Worm (Caenorhabditis elegans) whole organism, late embryonic: ENCODE results near the gene klf-1.

ENCODE experiments used
- K02D7.2 ChIP-seq: sonication (generic microtip); optimal IDR thresholded peaks from 2 replicates; lab custom pipeline; 2017; ENCODE audit warnings: mild to moderate bottlenecking, missing genetic modification characterization, missing compliant biosample characterization
- K09A11.1 ChIP-seq: sonication (generic microtip); optimal IDR thresholded peaks from 2 replicates; lab custom pipeline; 2017; ENCODE audit warnings: antibody characterized with exemption, mild to moderate bottlenecking, missing genetic modification characterization, missing compliant biosample characterization; ENCODE audit not compliant: insufficient read depth
- T23F11.4 ChIP-seq: fragments of 200-800 bp; sonication (Bioruptor generic); optimal IDR thresholded peaks from 2 replicates; lab custom pipeline; 2018; ENCODE audit warnings: mild to moderate bottlenecking, missing genetic modification characterization, missing compliant biosample characterization
- Y22D7AL.16 ChIP-seq: sonication (generic microtip); optimal IDR thresholded peaks from 2 replicates; lab custom pipeline; 2016; ENCODE audit warnings: missing genetic modification characterization, missing compliant biosample characterization
- ama-1 ChIP-seq: fragments of 150-350 bp; optimal IDR thresholded peaks from 2 replicates; lab custom pipeline; 2014
- ceh-19 ChIP-seq: fragments of 200-800 bp; sonication (Bioruptor generic); optimal IDR thresholded peaks from 2 replicates; lab custom pipeline; 2018; ENCODE audit warnings: mild to moderate bottlenecking, missing genetic modification characterization, missing compliant biosample characterization
- ceh-2 ChIP-seq: sonication (generic microtip); optimal IDR thresholded peaks from 2 replicates; lab custom pipeline; 2016; ENCODE audit warnings: missing genotype, missing genetic modification characterization, missing compliant biosample characterization
- ceh-22 ChIP-seq: sonication (generic microtip); optimal IDR thresholded peaks from 2 replicates; lab custom pipeline; 2017; ENCODE audit warnings: missing biosample characterization, missing genetic modification characterization
- ceh-24 ChIP-seq: sonication (generic microtip); optimal IDR thresholded peaks from 2 replicates; lab custom pipeline; 2016; ENCODE audit warnings: mild to moderate bottlenecking, missing genetic modification characterization, missing compliant biosample characterization
- ceh-31 ChIP-seq: sonication (generic microtip); optimal IDR thresholded peaks from 2 replicates; lab custom pipeline; 2016; ENCODE audit warnings: missing genetic modification characterization, missing compliant biosample characterization
- ceh-34 ChIP-seq: sonication (generic microtip); optimal IDR thresholded peaks from 2 replicates; lab custom pipeline; 2016; ENCODE audit warnings: mild to moderate bottlenecking, missing genetic modification characterization, missing compliant biosample characterization
- ceh-48 ChIP-seq: sonication (generic microtip); optimal IDR thresholded peaks from 2 replicates; lab custom pipeline; 2016; ENCODE audit warnings: missing genetic modification characterization, inconsistent platforms, missing compliant biosample characterization
- ceh-6 ChIP-seq: fragments of 200-800 bp; sonication (Bioruptor generic); optimal IDR thresholded peaks from 2 replicates; lab custom pipeline; 2018; ENCODE audit warnings: mild to moderate bottlenecking, missing genetic modification characterization, missing compliant biosample characterization
- ceh-9 ChIP-seq: sonication (generic microtip); optimal IDR thresholded peaks from 2 replicates; lab custom pipeline; 2016; ENCODE audit warnings: mild to moderate bottlenecking, missing genetic modification characterization, inconsistent platforms, missing compliant biosample characterization
- che-1 ChIP-seq: sonication (generic microtip); optimal IDR thresholded peaks from 2 replicates; lab custom pipeline; 2016; ENCODE audit warnings: mild to moderate bottlenecking, missing genetic modification characterization, missing compliant biosample characterization
- elt-4 ChIP-seq: sonication (generic microtip); optimal IDR thresholded peaks from 2 replicates; lab custom pipeline; 2016; ENCODE audit warnings: missing genetic modification characterization, missing compliant biosample characterization
- fax-1 ChIP-seq: sonication (generic microtip); optimal IDR thresholded peaks from 2 replicates; lab custom pipeline; 2016; ENCODE audit warnings: missing genotype, missing genetic modification characterization, missing compliant biosample characterization
- fkh-10 ChIP-seq: fragments of 150-350 bp; optimal IDR thresholded peaks from 2 replicates; lab custom pipeline; 2014; ENCODE audit warnings: missing biosample characterization, missing genetic modification reagents, missing genetic modification characterization
- hlh-13 ChIP-seq: fragments of 200-800 bp; sonication (Bioruptor generic); optimal IDR thresholded peaks from 2 replicates; lab custom pipeline; 2018; ENCODE audit warnings: mild to moderate bottlenecking, missing genetic modification characterization, missing compliant biosample characterization
- hlh-15 ChIP-seq: sonication (generic microtip); optimal IDR thresholded peaks from 2 replicates; lab custom pipeline; 2016; ENCODE audit warnings: missing genetic modification characterization, missing compliant biosample characterization
- hlh-30 ChIP-seq: sonication (generic microtip); optimal IDR thresholded peaks from 2 replicates; lab custom pipeline; 2017; ENCODE audit warnings: antibody characterized with exemption, missing genetic modification characterization, missing compliant biosample characterization; ENCODE audit not compliant: insufficient read depth
- hlh-6 ChIP-seq: sonication (generic microtip); optimal IDR thresholded peaks from 2 replicates; lab custom pipeline; 2016; ENCODE audit warnings: missing genotype, missing genetic modification characterization, missing compliant biosample characterization
- lim-6 ChIP-seq: sonication (generic microtip); optimal IDR thresholded peaks from 2 replicates; lab custom pipeline; 2016; ENCODE audit warnings: missing genetic modification characterization, missing compliant biosample characterization
- lin-11 ChIP-seq: fragments of 200-800 bp; sonication (Bioruptor generic); optimal IDR thresholded peaks from 2 replicates; lab custom pipeline; 2018; ENCODE audit warnings: mild to moderate bottlenecking, missing genetic modification characterization, missing compliant biosample characterization
- madf-2 ChIP-seq: sonication (generic microtip); optimal IDR thresholded peaks from 2 replicates; lab custom pipeline; 2017; ENCODE audit warnings: missing genetic modification characterization, missing compliant biosample characterization
- mec-3 ChIP-seq: sonication (generic microtip); optimal IDR thresholded peaks from 2 replicates; lab custom pipeline; 2016; ENCODE audit warnings: borderline replicate concordance, missing genetic modification characterization, missing compliant biosample characterization
- nhr-232 ChIP-seq: sonication (generic microtip); optimal IDR thresholded peaks from 2 replicates; lab custom pipeline; 2016; ENCODE audit warnings: missing genetic modification characterization, missing compliant biosample characterization
- npax-4 ChIP-seq: sonication (generic microtip); optimal IDR thresholded peaks from 2 replicates; lab custom pipeline; 2016; ENCODE audit warnings: missing genetic modification characterization, missing compliant biosample characterization
- pax-1 ChIP-seq: fragments of 150-350 bp; optimal IDR thresholded peaks from 2 replicates; lab custom pipeline; 2014; ENCODE audit warnings: missing biosample characterization, missing genetic modification characterization
- pros-1 ChIP-seq: fragments of 150-350 bp; optimal IDR thresholded peaks from 2 replicates; lab custom pipeline; 2014; ENCODE audit warnings: missing biosample characterization, missing genetic modification reagents, missing genetic modification characterization
- ref-2 ChIP-seq: sonication (generic microtip); optimal IDR thresholded peaks from 2 replicates; lab custom pipeline; 2016; ENCODE audit warnings: missing genetic modification characterization, missing compliant biosample characterization
- sdc-2 ChIP-seq: sonication (generic microtip); optimal IDR thresholded peaks from 2 replicates; lab custom pipeline; 2016; ENCODE audit warnings: missing genotype, missing genetic modification characterization, missing compliant biosample characterization
- sox-2 ChIP-seq: fragments of 200-800 bp; sonication (Bioruptor generic); IDR thresholded peaks from 2 replicates; pipeline ENCODE4 v1.3.6; 2022; ENCODE audit warnings: missing genetic modification reagents, missing genetic modification characterization, missing compliant biosample characterization
- tbx-7 ChIP-seq: sonication (generic microtip); optimal IDR thresholded peaks from 2 replicates; lab custom pipeline; 2016; ENCODE audit warnings: missing genotype, missing genetic modification characterization, missing compliant biosample characterization
- unc-3 ChIP-seq, 2 experiments: fragments of 200-800 bp in 1 of 2; sonication (Bioruptor generic) in 1 of 2; sonication (generic microtip) in 1 of 2; conservative IDR thresholded peaks in 1 of 2; optimal IDR thresholded peaks in 1 of 2; 2 replicates each; pipeline versions ENCODE4 v1.3.6 to Lab custom; 2016 to 2022; ENCODE audit warnings: missing compliant biosample characterization in 2 of 2, missing genetic modification characterization in 2 of 2, missing genetic modification reagents in 1 of 2
- unc-42 ChIP-seq: sonication (generic microtip); optimal IDR thresholded peaks from 2 replicates; lab custom pipeline; 2016; ENCODE audit warnings: missing genotype, missing genetic modification characterization, missing compliant biosample characterization
- unc-55 ChIP-seq: sonication (generic microtip); optimal IDR thresholded peaks from 2 replicates; lab custom pipeline; 2017; ENCODE audit warnings: missing biosample characterization, missing genetic modification reagents, missing genetic modification characterization
- unc-86 ChIP-seq: sonication (generic microtip); optimal IDR thresholded peaks from 2 replicates; lab custom pipeline; 2016; ENCODE audit warnings: missing genetic modification characterization, missing compliant biosample characterization

Gene klf-1

DNA sequence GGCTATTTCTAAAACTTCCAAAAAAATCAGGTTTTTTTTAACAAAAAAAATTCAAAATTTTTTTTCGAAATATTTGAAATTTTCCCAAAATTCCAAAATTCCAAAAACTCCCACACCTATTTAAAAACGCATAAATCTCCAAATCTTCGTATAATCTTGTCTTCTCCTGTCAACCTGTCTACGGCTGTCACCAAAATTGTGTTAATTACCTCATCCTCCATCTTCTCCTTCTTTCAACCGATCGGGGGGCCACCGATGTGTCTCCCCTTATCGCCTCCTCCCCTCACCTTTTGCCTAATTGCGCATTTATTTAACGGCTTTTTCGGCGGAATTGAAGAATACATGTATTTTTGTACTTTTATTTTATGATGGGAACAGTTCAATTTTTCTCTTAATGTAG is 34.2 kb downstream of the klf-1 start:
- TF ChIP-seq unc-55 (GFP tag; lab: Kevin White, UChicago) (peak; percentile 53), nhr-232 (tag; lab: Kevin White, UChicago) (no peak), unc-86 (tag; lab: Kevin White, UChicago) (no peak), npax-4 (tag; lab: Kevin White, UChicago) (no peak), fax-1 (no peak), che-1 (no peak), fkh-10 (no peak)

DNA sequence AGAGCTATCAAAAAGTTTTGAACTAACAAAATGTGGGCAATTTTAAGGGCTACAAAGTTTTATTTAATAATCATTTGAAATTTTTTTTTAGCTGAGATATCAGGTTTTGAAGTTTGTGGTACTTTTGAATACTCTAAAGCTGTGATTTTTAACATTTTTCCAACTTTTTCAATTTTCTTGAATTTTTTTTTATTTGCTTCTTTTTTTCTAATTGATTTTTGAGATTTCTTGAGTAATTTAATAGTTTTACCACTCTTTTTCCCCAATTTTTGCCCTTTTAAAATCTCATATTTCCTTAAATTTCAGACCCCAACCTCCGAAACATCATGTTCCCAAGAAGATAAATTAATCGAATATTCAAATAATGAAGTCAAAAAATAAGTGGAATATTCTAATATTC is 36.0 kb downstream of the klf-1 start, which contains the start of gene cdh-1:
Gene cdh-1, plus strand, starts transcription at position 301 of the 400 bp plus-strand sequence.
- TF ChIP-seq K02D7.2 (tag; lab: Kevin White, UChicago): no peak
- no peak for TF ChIP-seq hlh-30 (tag; lab: Kevin White, UChicago)
- TF ChIP-seq fax-1: no peak
- no peak for TF ChIP-seq T23F11.4 (GFP tag; lab: Kevin White, UChicago)
- no peak for TF ChIP-seq lim-6
- no peak for TF ChIP-seq ceh-6 (GFP tag; lab: Kevin White, UChicago)
- no peak for TF ChIP-seq pros-1 (tag; lab: Kevin White, UChicago)

DNA sequence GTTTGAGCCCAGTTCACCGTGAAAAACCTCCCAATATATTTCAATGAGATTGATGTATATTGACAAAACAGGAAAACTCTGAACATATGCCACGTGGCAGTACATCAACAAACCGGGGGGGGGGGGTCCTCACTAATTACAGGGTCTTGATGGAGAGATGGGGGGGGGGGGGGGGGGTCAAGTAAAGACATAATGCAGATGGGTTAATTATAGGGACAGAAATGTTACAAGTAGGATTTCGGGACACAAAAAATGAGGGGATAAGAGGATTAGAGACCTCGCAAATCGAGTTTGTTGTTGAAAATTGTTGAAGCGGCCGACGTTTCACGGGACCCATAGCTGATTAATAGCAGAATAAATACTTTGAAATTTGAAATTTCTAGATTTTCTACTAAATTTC is 38.3 kb downstream of the klf-1 start:
- no peak for TF ChIP-seq unc-42 (tag; lab: Kevin White, UChicago)
- no peak for TF ChIP-seq sox-2
- TF ChIP-seq ceh-9 (tag; lab: Kevin White, UChicago): no peak
- no peak for TF ChIP-seq elt-4
- no peak for TF ChIP-seq npax-4 (tag; lab: Kevin White, UChicago)
- no peak for TF ChIP-seq madf-2 (tag; lab: Kevin White, UChicago)
- TF ChIP-seq hlh-13 (GFP tag; lab: Kevin White, UChicago): no peak
- no peak for TF ChIP-seq hlh-15

DNA sequence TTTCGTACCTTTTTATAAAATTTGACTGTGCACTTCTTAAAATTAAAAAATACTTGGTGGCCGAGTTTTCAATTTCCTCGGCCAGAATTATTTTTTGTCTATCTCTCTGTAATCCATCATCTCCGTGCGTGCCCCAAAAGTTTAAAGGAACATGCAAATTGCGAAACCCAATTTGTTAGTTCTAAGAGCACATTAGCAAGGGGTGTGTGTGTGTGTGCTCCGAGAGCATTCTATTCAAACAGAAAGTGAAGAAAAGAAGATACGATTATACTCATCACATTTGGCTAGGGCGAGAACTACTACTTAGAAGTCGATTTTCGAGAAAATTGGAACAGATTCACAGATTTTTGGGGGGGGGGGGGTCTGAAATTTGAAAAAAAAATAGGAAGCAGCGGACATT is 39.4 kb downstream of the klf-1 start:
- TF ChIP-seq pax-1 (tag; lab: Kevin White, UChicago) (no peak), nhr-232 (tag; lab: Kevin White, UChicago) (no peak), sdc-2 (tag; lab: Kevin White, UChicago) (no peak), Y22D7AL.16 (tag; lab: Kevin White, UChicago) (no peak), K09A11.1 (tag; lab: Kevin White, UChicago) (no peak), lin-11 (tag; lab: Kevin White, UChicago) (no peak), ceh-22 (tag; lab: Kevin White, UChicago) (no peak), ceh-2 (tag; lab: Kevin White, UChicago) (no peak), ref-2 (tag; lab: Kevin White, UChicago) (no peak), unc-86 (tag; lab: Kevin White, UChicago) (no peak), hlh-6 (tag; lab: Kevin White, UChicago) (no peak), T23F11.4 (GFP tag; lab: Kevin White, UChicago) (no peak), ceh-19 (no peak), mec-3 (tag; lab: Kevin White, UChicago) (no peak), ceh-24 (tag; lab: Kevin White, UChicago) (no peak), ceh-34 (tag; lab: Kevin White, UChicago) (no peak), che-1 (no peak), ceh-48 (tag; lab: Kevin White, UChicago) (no peak), unc-3 (GFP tag; conservative IDR thresholded peaks at IDR 0.05; lab: Robert Waterston, UW) (no peak), unc-3 (tag; optimal IDR thresholded peaks at IDR 0.05; lab: Kevin White, UChicago) (no peak), unc-42 (tag; lab: Kevin White, UChicago) (peak; percentile 99), npax-4 (tag; lab: Kevin White, UChicago) (no peak), ceh-31 (tag; lab: Kevin White, UChicago) (peak; percentile 13), tbx-7 (no peak), ama-1 (lab: Kevin White, UChicago) (no peak), fkh-10 (peak; percentile 46)
